Worm (Caenorhabditis elegans): ENCODE measurements around the gene rbg-3.

DNA sequence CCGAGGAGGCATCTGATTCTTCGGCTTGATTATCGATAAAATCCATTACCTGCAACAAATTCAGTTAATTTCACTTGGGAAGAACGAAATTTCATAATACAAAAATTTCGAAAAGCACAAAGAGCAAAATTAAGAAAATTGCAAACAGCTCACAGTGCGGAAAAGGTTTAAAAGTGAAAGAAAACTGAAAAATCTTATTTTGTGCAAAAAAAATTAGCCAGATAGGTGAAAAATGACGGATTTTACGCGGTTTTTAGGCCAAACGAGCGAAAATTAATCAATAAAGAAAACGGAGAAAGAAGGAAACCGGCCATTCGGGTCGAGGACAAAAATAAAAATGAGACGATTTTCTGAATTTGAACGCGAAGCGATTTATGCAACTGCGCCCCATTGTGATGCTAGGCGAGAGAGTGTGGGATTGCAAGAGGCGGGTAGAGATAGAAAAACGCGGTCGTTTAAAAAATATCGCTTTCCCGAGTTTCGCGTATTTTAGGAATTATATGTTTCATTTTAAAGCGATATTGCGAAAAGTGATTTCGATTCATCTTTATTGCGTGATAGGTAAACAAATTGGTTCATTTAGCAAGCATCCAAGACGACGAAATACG, 33.5 kb upstream of the rbg-3 start, which contains the start of gene emb-5:
- TF ChIP-seq dao-5 (tag; optimal IDR thresholded peaks at IDR 0.05) (no peak), W03F9.2 (tag; optimal IDR thresholded peaks at IDR 0.05) (no peak)
